Fruit fly (Drosophila melanogaster): ENCODE measurements around the gene verm.
A peak's percentile ranks its signal among the peaks of the same experiment; 100 is the strongest.

Gene verm

dm6 chr3L:19703323-19703722 lies 8.3 kb upstream of the verm start (continued):
- TF ChIP-seq OdsH (GFP tag; optimal IDR thresholded peaks at IDR 0.05) = no peak
- TF ChIP-seq CG6276 (GFP tag; optimal IDR thresholded peaks at IDR 0.05) = no peak
- no peak for TF ChIP-seq Gug (GFP tag; IDR thresholded peaks at IDR 0.05)
- peak; percentile 11 for TF ChIP-seq esn (GFP tag; optimal IDR thresholded peaks at IDR 0.05)
- TF ChIP-seq CG10669 (GFP tag; optimal IDR thresholded peaks at IDR 0.05) = no peak
- no peak for TF ChIP-seq CG11294 (GFP tag; IDR thresholded peaks at IDR 0.05)
- no peak for TF ChIP-seq CG6792 (GFP tag; optimal IDR thresholded peaks at IDR 0.05)
- TF ChIP-seq CG31627 (GFP tag; optimal IDR thresholded peaks at IDR 0.05) = no peak
- no peak for TF ChIP-seq CG1621 (tag; optimal IDR thresholded peaks at IDR 0.05)
- peak; percentile 2 for TF ChIP-seq Smox (GFP tag; optimal IDR thresholded peaks at IDR 0.05)
- TF ChIP-seq cyc (GFP tag; optimal IDR thresholded peaks at IDR 0.05) = no peak
- TF ChIP-seq topi (GFP tag; optimal IDR thresholded peaks at IDR 0.05) = no peak
- no peak for TF ChIP-seq Hr39 (GFP tag; optimal IDR thresholded peaks at IDR 0.05)
- TF ChIP-seq Sox14 (GFP tag; optimal IDR thresholded peaks at IDR 0.05) = peak; percentile 24
- no peak for TF ChIP-seq CG11902 (GFP tag; optimal IDR thresholded peaks at IDR 0.05)
- TF ChIP-seq spab (GFP tag; optimal IDR thresholded peaks at IDR 0.05) = no peak
- peak; percentile 98 for TF ChIP-seq vri (GFP tag; optimal IDR thresholded peaks at IDR 0.05)
- TF ChIP-seq CG3919 (GFP tag; optimal IDR thresholded peaks at IDR 0.05) = no peak
- TF ChIP-seq Eip78C (GFP tag) = peak; percentile 64
- no peak for TF ChIP-seq fd59A (GFP tag; optimal IDR thresholded peaks at IDR 0.05)
- no peak for TF ChIP-seq eg (GFP tag; IDR thresholded peaks at IDR 0.05)
- no peak for TF ChIP-seq Ets21C (GFP tag; optimal IDR thresholded peaks at IDR 0.05)
- peak in 1 of 2 experiments; percentile 3 for TF ChIP-seq ss (GFP tag; optimal IDR thresholded peaks at IDR 0.05)
- no peak for TF ChIP-seq dac (GFP tag; optimal IDR thresholded peaks at IDR 0.05)
- TF ChIP-seq CG3032 (tag; optimal IDR thresholded peaks at IDR 0.05) = no peak
- no peak for TF ChIP-seq CG10631 (GFP tag; optimal IDR thresholded peaks at IDR 0.05)
- TF ChIP-seq Hr38 (GFP tag; optimal IDR thresholded peaks at IDR 0.05) = no peak
- peak; percentile 71 for TF ChIP-seq svp (GFP tag)
- no peak for TF ChIP-seq CG32006 (GFP tag; optimal IDR thresholded peaks at IDR 0.05)
- no peak for TF ChIP-seq pdm3 (GFP tag; optimal IDR thresholded peaks at IDR 0.05)
- 0 out of 3 replicates have a peak, but pooled peaks have one; percentile 35 for TF ChIP-seq CG6163 (GFP tag; IDR thresholded peaks at IDR 0.05)
- no peak for TF ChIP-seq Eip93F (GFP tag; optimal IDR thresholded peaks at IDR 0.05)
- no peak for TF ChIP-seq CG11762 (GFP tag; optimal IDR thresholded peaks at IDR 0.05; ENCODE audit: insufficient read depth)
- TF ChIP-seq CG16779 (tag; optimal IDR thresholded peaks at IDR 0.05) = no peak
- peak; percentile 26 for TF ChIP-seq CG6854 (GFP tag; optimal IDR thresholded peaks at IDR 0.05)
- no peak for TF ChIP-seq Ets96B (tag; optimal IDR thresholded peaks at IDR 0.05)
- peak; percentile 3 for TF ChIP-seq lz (GFP tag; optimal IDR thresholded peaks at IDR 0.05)
- no peak for TF ChIP-seq salr (GFP tag; optimal IDR thresholded peaks at IDR 0.05)
- TF ChIP-seq Met (GFP tag; optimal IDR thresholded peaks at IDR 0.05) = peak; percentile 12
- TF ChIP-seq CG8319 (GFP tag; optimal IDR thresholded peaks at IDR 0.05) = no peak
- TF ChIP-seq Sox15 (GFP tag; optimal IDR thresholded peaks at IDR 0.05) = no peak

dm6 chr3L:19701662-19702061 lies 6.6 kb upstream of the verm start:
- no peak for TF ChIP-seq ss (GFP tag; optimal IDR thresholded peaks at IDR 0.05)
- no peak for TF ChIP-seq vri (GFP tag; optimal IDR thresholded peaks at IDR 0.05)
- TF ChIP-seq Met (GFP tag; optimal IDR thresholded peaks at IDR 0.05) = no peak
- no peak for TF ChIP-seq CG6276 (GFP tag; optimal IDR thresholded peaks at IDR 0.05)
- TF ChIP-seq Sox14 (GFP tag; optimal IDR thresholded peaks at IDR 0.05) = no peak

dm6 chr3L:19701106-19701505 lies 6.0 kb upstream of the verm start:
- no peak for TF ChIP-seq Met (GFP tag; optimal IDR thresholded peaks at IDR 0.05)
- no peak for TF ChIP-seq Eip93F (GFP tag; optimal IDR thresholded peaks at IDR 0.05)
- TF ChIP-seq fkh (GFP tag; optimal IDR thresholded peaks at IDR 0.05) = no peak
- TF ChIP-seq ss (GFP tag; optimal IDR thresholded peaks at IDR 0.05) = no peak
- no peak for TF ChIP-seq CG6163 (GFP tag; IDR thresholded peaks at IDR 0.05)
- TF ChIP-seq CG6808 (GFP tag; optimal IDR thresholded peaks at IDR 0.05) = no peak
- TF ChIP-seq Sox15 (GFP tag; optimal IDR thresholded peaks at IDR 0.05) = no peak
- no peak for TF ChIP-seq Hr4 (GFP tag; optimal IDR thresholded peaks at IDR 0.05)
